Fruit fly (Drosophila melanogaster) whole organism, embryonic: ENCODE data around the gene CG11178.

Source experiments
- Bdp1 ChIP-seq: fragments of 200-800 bp; sonication (Bioruptor generic); optimal IDR thresholded peaks from 3 replicates; lab custom pipeline; 2016; ENCODE audit warnings: missing biosample characterization, missing genetic modification characterization
- CG10321 ChIP-seq: fragments of 200-800 bp; sonication (Bioruptor generic); IDR thresholded peaks from 2 replicates; pipeline ENCODE4 v1.3.6; 2022; ENCODE audit warnings: missing biosample characterization, missing genetic modification characterization
- CG11560 ChIP-seq: fragments of 200-800 bp; sonication (Bioruptor generic); IDR thresholded peaks from 3 replicates; pipeline ENCODE4 v1.3.6; 2022; ENCODE audit warnings: missing biosample characterization, missing genetic modification characterization
- CG13296 ChIP-seq: fragments of 200-800 bp; sonication (Bioruptor generic); optimal IDR thresholded peaks from 3 replicates; lab custom pipeline; 2018; ENCODE audit warnings: missing biosample characterization, mild to moderate bottlenecking, missing genetic modification characterization
- CG13424 ChIP-seq: fragments of 200-800 bp; sonication (Bioruptor generic); optimal IDR thresholded peaks from 2 replicates; lab custom pipeline; 2019; ENCODE audit warnings: missing biosample characterization, mild to moderate bottlenecking, missing genetic modification characterization, moderate library complexity
- CG15269 ChIP-seq: fragments of 200-800 bp; sonication (Bioruptor generic); optimal IDR thresholded peaks from 2 replicates; lab custom pipeline; 2018; ENCODE audit warnings: missing biosample characterization, mild to moderate bottlenecking, missing genetic modification characterization, moderate library complexity
- CG17359 ChIP-seq: fragments of 200-800 bp; sonication (Bioruptor generic); optimal IDR thresholded peaks from 3 replicates; lab custom pipeline; 2018; ENCODE audit warnings: missing biosample characterization, mild to moderate bottlenecking, missing genetic modification characterization, moderate library complexity
- CG17612 ChIP-seq: fragments of 200-800 bp; sonication (Bioruptor generic); IDR thresholded peaks from 2 replicates; pipeline ENCODE4 v1.3.6; 2022; ENCODE audit warnings: missing biosample characterization, missing genetic modification characterization
- CG17829 ChIP-seq: fragments of 200-800 bp; optimal IDR thresholded peaks from 2 replicates; lab custom pipeline; 2019; ENCODE audit warnings: missing biosample characterization, mild to moderate bottlenecking, missing genetic modification characterization, moderate library complexity
- CG17912 ChIP-seq: fragments of 200-800 bp; sonication (Bioruptor generic); optimal IDR thresholded peaks from 2 replicates; lab custom pipeline; 2018; ENCODE audit warnings: missing biosample characterization, mild to moderate bottlenecking, missing genetic modification characterization
- CG1792 ChIP-seq: fragments of 200-800 bp; sonication (Bioruptor generic); optimal IDR thresholded peaks from 2 replicates; lab custom pipeline; 2016; ENCODE audit warnings: missing biosample characterization, missing genetic modification characterization
- CG30403 ChIP-seq: fragments of 200-800 bp; sonication (Bioruptor generic); optimal IDR thresholded peaks from 3 replicates; lab custom pipeline; 2016; ENCODE audit warnings: missing biosample characterization, missing genetic modification characterization
- CG30431 ChIP-seq: fragments of 200-800 bp; sonication (Bioruptor generic); optimal IDR thresholded peaks from 2 replicates; lab custom pipeline; 2017; ENCODE audit warnings: missing biosample characterization, missing genetic modification characterization
- CG32532 ChIP-seq: fragments of 200-800 bp; sonication (Bioruptor generic); IDR thresholded peaks from 2 replicates; pipeline ENCODE4 v1.3.6; 2022; ENCODE audit warnings: missing biosample characterization, missing genetic modification characterization
- CG42726 ChIP-seq: fragments of 200-800 bp; sonication (Bioruptor generic); IDR thresholded peaks from 2 replicates; pipeline ENCODE4 v1.3.6; 2022; ENCODE audit warnings: missing biosample characterization, missing genetic modification characterization; ENCODE audit not compliant: partially characterized antibody
- CG4282 ChIP-seq: fragments of 200-800 bp; sonication (Bioruptor generic); optimal IDR thresholded peaks from 2 replicates; lab custom pipeline; 2016; ENCODE audit warnings: missing biosample characterization, missing genetic modification characterization
- CG6683 ChIP-seq: fragments of 200-800 bp; sonication (Bioruptor generic); optimal IDR thresholded peaks from 2 replicates; lab custom pipeline; 2017; ENCODE audit warnings: missing biosample characterization, mild to moderate bottlenecking, missing genetic modification characterization, missing genetic modification reagents
- CG7928 ChIP-seq: fragments of 200-800 bp; sonication (Bioruptor generic); optimal IDR thresholded peaks from 2 replicates; lab custom pipeline; 2017; ENCODE audit warnings: missing biosample characterization, mild to moderate bottlenecking, missing genetic modification characterization
- CG7963 ChIP-seq: fragments of 200-800 bp; sonication (Bioruptor generic); IDR thresholded peaks from 3 replicates; pipeline ENCODE4 v1.3.6; 2022; ENCODE audit warnings: missing biosample characterization, missing genetic modification characterization; ENCODE audit not compliant: partially characterized antibody
- CG9932 ChIP-seq: fragments of 200-800 bp; sonication (Bioruptor generic); IDR thresholded peaks from 2 replicates; pipeline ENCODE4 v1.3.6; 2022; ENCODE audit warnings: missing biosample characterization, missing genetic modification characterization
- CHES-1-like ChIP-seq: fragments of 200-800 bp; sonication (Bioruptor generic); optimal IDR thresholded peaks from 2 replicates; lab custom pipeline; 2016; ENCODE audit warnings: missing biosample characterization, missing genetic modification characterization
- D ChIP-seq, 2 experiments: fragments of 200-800 bp in 1 of 2; fragments of >200 bp in 1 of 2; sonication (Bioruptor generic) in 1 of 2; optimal IDR thresholded peaks; 2 replicates in 1 of 2; 3 replicates in 1 of 2; lab custom pipeline; 2017; ENCODE audit warnings: mild to moderate bottlenecking in 1 of 2, missing biosample characterization in 1 of 2, missing genetic modification characterization in 1 of 2, missing genetic modification reagents in 1 of 2
- H15 ChIP-seq: fragments of 200-800 bp; sonication (Bioruptor generic); IDR thresholded peaks from 3 replicates; pipeline ENCODE4 v1.3.6; 2022; ENCODE audit warnings: missing biosample characterization, missing genetic modification characterization
- Hmr ChIP-seq: fragments of 200-800 bp; sonication (Bioruptor generic); optimal IDR thresholded peaks from 3 replicates; lab custom pipeline; 2017; ENCODE audit warnings: mild to moderate bottlenecking, missing biosample characterization, missing genetic modification reagents, missing genetic modification characterization
- NC2α ChIP-seq: fragments of 200-800 bp; sonication (Bioruptor generic); optimal IDR thresholded peaks from 2 replicates; lab custom pipeline; 2016; ENCODE audit warnings: missing biosample characterization, missing genetic modification characterization
- Nf-YB ChIP-seq: fragments of 200-800 bp; sonication (Bioruptor generic); optimal IDR thresholded peaks from 3 replicates; lab custom pipeline; 2019; ENCODE audit warnings: missing biosample characterization, mild to moderate bottlenecking, missing genetic modification characterization, moderate library complexity
- Oaz ChIP-seq: fragments of 200-800 bp; sonication (Bioruptor generic); IDR thresholded peaks from 2 replicates; pipeline ENCODE4 v1.3.6; 2022; ENCODE audit warnings: missing biosample characterization, missing genetic modification characterization
- Opbp ChIP-seq: fragments of 200-800 bp; sonication (Bioruptor generic); IDR thresholded peaks from 3 replicates; pipeline ENCODE4 v1.3.6; 2022; ENCODE audit warnings: missing biosample characterization, missing genetic modification characterization; ENCODE audit not compliant: partially characterized antibody
- Rfx ChIP-seq: fragments of 200-800 bp; sonication (Bioruptor generic); IDR thresholded peaks from 2 replicates; pipeline ENCODE4 v1.3.6; 2022; ENCODE audit warnings: missing biosample characterization, missing genetic modification characterization
- Six4 ChIP-seq: fragments of 200-800 bp; sonication (Bioruptor generic); optimal IDR thresholded peaks from 2 replicates; lab custom pipeline; 2016; ENCODE audit warnings: missing biosample characterization, missing genetic modification characterization
- cad ChIP-seq: fragments of >200 bp; optimal IDR thresholded peaks from 2 replicates; lab custom pipeline; 2017; ENCODE audit warnings: missing biosample characterization, missing genetic modification characterization
- danr ChIP-seq: fragments of 200-800 bp; sonication (Bioruptor generic); IDR thresholded peaks from 2 replicates; pipeline ENCODE4 v1.3.6; 2022; ENCODE audit warnings: missing biosample characterization, missing genetic modification characterization
- disco-r ChIP-seq: fragments of 200-800 bp; sonication (Bioruptor generic); optimal IDR thresholded peaks from 2 replicates; lab custom pipeline; 2016; ENCODE audit warnings: missing biosample characterization, missing genetic modification characterization
- eve ChIP-seq, 2 experiments: fragments of >200 bp; optimal IDR thresholded peaks; 2 replicates each; lab custom pipeline; 2017; ENCODE audit warnings: missing biosample characterization in 2 of 2, missing genetic modification characterization in 2 of 2
- fd96Cb ChIP-seq: fragments of 200-800 bp; sonication (Bioruptor generic); optimal IDR thresholded peaks from 2 replicates; lab custom pipeline; 2018; ENCODE audit warnings: missing biosample characterization, mild to moderate bottlenecking, missing genetic modification characterization, moderate library complexity
- ftz-f1 ChIP-seq: fragments of 200-800 bp; sonication (Bioruptor generic); optimal IDR thresholded peaks from 2 replicates; lab custom pipeline; 2016; ENCODE audit warnings: missing biosample characterization, missing genetic modification characterization
- gro ChIP-seq: fragments of 200-800 bp; sonication (Bioruptor generic); optimal IDR thresholded peaks from 2 replicates; lab custom pipeline; 2016; ENCODE audit warnings: missing biosample characterization, missing genetic modification characterization
- lov ChIP-seq, 2 experiments: fragments of 200-800 bp in 1 of 2; fragments of >200 bp in 1 of 2; sonication (Bioruptor generic) in 1 of 2; IDR thresholded peaks in 1 of 2; optimal IDR thresholded peaks in 1 of 2; 2 replicates in 1 of 2; 3 replicates in 1 of 2; pipeline versions ENCODE4 v1.3.6 to Lab custom; 2017 to 2022; ENCODE audit warnings: missing biosample characterization in 1 of 2, missing genetic modification characterization in 1 of 2
- mld ChIP-seq: fragments of 200-800 bp; sonication (Bioruptor generic); IDR thresholded peaks from 3 replicates; pipeline ENCODE4 v1.3.6; 2022; ENCODE audit warnings: missing biosample characterization, missing genetic modification characterization; ENCODE audit not compliant: partially characterized antibody
- pho ChIP-seq: fragments of 200-800 bp; sonication (Bioruptor generic); optimal IDR thresholded peaks from 2 replicates; lab custom pipeline; 2016; ENCODE audit warnings: missing biosample characterization, missing genetic modification characterization
- phol ChIP-seq: fragments of 200-800 bp; sonication (Bioruptor generic); optimal IDR thresholded peaks from 3 replicates; lab custom pipeline; 2018; ENCODE audit warnings: missing biosample characterization, mild to moderate bottlenecking, missing genetic modification characterization, moderate library complexity
- sc ChIP-seq, 3 experiments: fragments of >200 bp in 2 of 3; fragments of 200-800 bp in 1 of 3; sonication (Bioruptor generic) in 1 of 3; optimal IDR thresholded peaks; 2 replicates in 2 of 3; 3 replicates in 1 of 3; lab custom pipeline; 2017; ENCODE audit warnings: mild to moderate bottlenecking in 1 of 3, missing biosample characterization in 1 of 3, missing genetic modification characterization in 1 of 3, missing genetic modification reagents in 1 of 3
- shn ChIP-seq: fragments of 200-800 bp; sonication (Bioruptor generic); optimal IDR thresholded peaks from 3 replicates; lab custom pipeline; 2016; ENCODE audit warnings: missing biosample characterization, missing genetic modification characterization
- sob ChIP-seq: fragments of 200-800 bp; sonication (Bioruptor generic); IDR thresholded peaks from 2 replicates; pipeline ENCODE4 v1.3.6; 2022; ENCODE audit warnings: missing biosample characterization, missing genetic modification characterization
- ssp ChIP-seq: fragments of 200-800 bp; sonication (Bioruptor generic); IDR thresholded peaks from 2 replicates; pipeline ENCODE4 v1.3.6; 2022; ENCODE audit warnings: missing biosample characterization, missing genetic modification characterization
- toy ChIP-seq: fragments of 200-800 bp; sonication (Bioruptor generic); IDR thresholded peaks from 2 replicates; pipeline ENCODE4 v1.3.6; 2022; ENCODE audit warnings: missing biosample characterization, missing genetic modification characterization
- tup ChIP-seq: fragments of 200-800 bp; sonication (Bioruptor generic); optimal IDR thresholded peaks from 2 replicates; lab custom pipeline; 2016; ENCODE audit warnings: missing biosample characterization, mild to moderate bottlenecking, missing genetic modification characterization, moderate library complexity
- tx ChIP-seq: fragments of 200-800 bp; sonication (Bioruptor generic); optimal IDR thresholded peaks from 2 replicates; lab custom pipeline; 2016; ENCODE audit warnings: missing biosample characterization, missing genetic modification characterization
- vfl ChIP-seq: fragments of 200-800 bp; sonication (Bioruptor generic); optimal IDR thresholded peaks from 2 replicates; lab custom pipeline; 2016; ENCODE audit warnings: missing biosample characterization, missing genetic modification characterization
- wdn ChIP-seq: fragments of 200-800 bp; sonication (Bioruptor generic); IDR thresholded peaks from 2 replicates; pipeline ENCODE4 v1.3.6; 2022; ENCODE audit warnings: missing biosample characterization, missing genetic modification characterization

CG11178 gene

dm6 chrX:13643961-13644360 is 38.5 kb downstream of the CG11178 start (continued):
- TF ChIP-seq shn (GFP tag; lab: Kevin White, UChicago): no peak
- peak; percentile 12 for TF ChIP-seq Hmr (GFP tag; lab: Kevin White, UChicago)
- TF ChIP-seq NC2α (GFP tag; lab: Kevin White, UChicago): no peak
- no peak for TF ChIP-seq CG6683 (GFP tag; lab: Kevin White, UChicago)
- peak; percentile 35 for TF ChIP-seq CG13424
- TF ChIP-seq Opbp: no peak
- TF ChIP-seq vfl: no peak
- peak; percentile 2 for TF ChIP-seq Bdp1
- TF ChIP-seq mld (GFP tag; lab: Robert Waterston, UW): no peak
- no peak for TF ChIP-seq lov (optimal IDR thresholded peaks at IDR 0.05; lab: Kevin White, UChicago)
- TF ChIP-seq lov (GFP tag; IDR thresholded peaks at IDR 0.05; lab: Robert Waterston, UW): no peak
- peak; percentile 66 for TF ChIP-seq sob (GFP tag; lab: Robert Waterston, UW)
- no peak for TF ChIP-seq D (optimal IDR thresholded peaks at IDR 0.05; lab: Kevin White, UChicago)
- TF ChIP-seq D (GFP tag; optimal IDR thresholded peaks at IDR 0.05; lab: Kevin White, UChicago): peak; percentile 28
- TF ChIP-seq Oaz (GFP tag; lab: Robert Waterston, UW): peak; percentile 30; the same call in 1 of the 2 replicates
- no peak for TF ChIP-seq toy (GFP tag; lab: Robert Waterston, UW)
- no peak for TF ChIP-seq CG30431 (GFP tag; lab: Kevin White, UChicago)
- no peak for TF ChIP-seq CG17912
- TF ChIP-seq ssp: peak; percentile 34
- TF ChIP-seq CG1792 (GFP tag; lab: Kevin White, UChicago): peak; percentile 43
- no peak for TF ChIP-seq disco-r (GFP tag; lab: Kevin White, UChicago)
- no peak for TF ChIP-seq CG7928 (GFP tag; lab: Kevin White, UChicago)
- TF ChIP-seq Nf-YB: no peak
- no peak for TF ChIP-seq cad
- no peak for TF ChIP-seq CG10321
- no peak for TF ChIP-seq CG4282
- TF ChIP-seq tup (GFP tag; lab: Kevin White, UChicago): no peak
- no peak for TF ChIP-seq tx
- peak in 1 of 2 experiments; percentile 65 for TF ChIP-seq eve (GFP tag; optimal IDR thresholded peaks at IDR 0.05; lab: Kevin White, UChicago)
- peak; percentile 55 for TF ChIP-seq fd96Cb (tag; lab: Kevin White, UChicago)
- TF ChIP-seq CG32532 (GFP tag; lab: Robert Waterston, UW): peak; percentile 67
- TF ChIP-seq CG17612 (GFP tag; lab: Robert Waterston, UW): no peak
- peak; percentile 28 for TF ChIP-seq CG15269 (tag; lab: Kevin White, UChicago)
- TF ChIP-seq phol (tag; lab: Kevin White, UChicago): peak; percentile 63
- TF ChIP-seq CG11560: no peak
- peak; percentile 17 for TF ChIP-seq Six4
- TF ChIP-seq danr (GFP tag; lab: Robert Waterston, UW): no peak
- peak; percentile 31; the same call in 1 of the 3 replicates for TF ChIP-seq H15
- peak; percentile 12 for TF ChIP-seq CG13296 (GFP tag; lab: Kevin White, UChicago)
- TF ChIP-seq pho: no peak
- peak; percentile 54 for TF ChIP-seq CG30403 (GFP tag; lab: Kevin White, UChicago)
- no peak for TF ChIP-seq wdn (GFP tag; lab: Robert Waterston, UW)
- TF ChIP-seq ftz-f1 (GFP tag; lab: Kevin White, UChicago): peak; percentile 71
- TF ChIP-seq CG42726 (GFP tag; lab: Robert Waterston, UW): no peak
- peak; percentile 80 for TF ChIP-seq Rfx (GFP tag; lab: Robert Waterston, UW)
- TF ChIP-seq gro (GFP tag; lab: Kevin White, UChicago): no peak
- TF ChIP-seq CG9932 (GFP tag; lab: Robert Waterston, UW): no peak
- peak; percentile 76 for TF ChIP-seq CG17359
- no peak for TF ChIP-seq CHES-1-like (GFP tag; lab: Kevin White, UChicago)
- peak; percentile 17 for TF ChIP-seq CG17829
- TF ChIP-seq sc (optimal IDR thresholded peaks at IDR 0.05; lab: Kevin White, UChicago): no peak
- TF ChIP-seq sc (GFP tag; optimal IDR thresholded peaks at IDR 0.05; lab: Kevin White, UChicago): no peak
- no peak for TF ChIP-seq CG7963 (GFP tag; lab: Robert Waterston, UW)
